Fruit fly (Drosophila melanogaster): ENCODE data around the gene CG14642.

dm6 chr3R:4236534-4236933 is 6.0 kb downstream of the CG14642 start:
- TF ChIP-seq cnc (optimal IDR thresholded peaks at IDR 0.05) (no peak), toe (GFP tag; optimal IDR thresholded peaks at IDR 0.05) (no peak)

Measured in whole organism, adult.